Worm (Caenorhabditis elegans): ENCODE data around the gene T26A5.6.
A peak's percentile ranks its signal among the peaks of the same experiment; 100 is the strongest.

T26A5.6 gene

ce11 chrIII:6420995-6421404 lies 29.5 kb downstream of the T26A5.6 start (continued):
- TF ChIP-seq nhr-76 (tag; optimal IDR thresholded peaks at IDR 0.05) (no peak), rnt-1 (tag; optimal IDR thresholded peaks at IDR 0.05) (peak; percentile 92), vab-15 (tag; optimal IDR thresholded peaks at IDR 0.05) (peak; percentile 24), hpl-2 (GFP tag; optimal IDR thresholded peaks at IDR 0.05) (peak; percentile 22), nhr-77 (tag; optimal IDR thresholded peaks at IDR 0.05) (peak; percentile 60), zip-4 (GFP tag; optimal IDR thresholded peaks at IDR 0.05) (peak; percentile 77), C34B4.2 (tag; optimal IDR thresholded peaks at IDR 0.05) (peak; percentile 53), unc-30 (tag; optimal IDR thresholded peaks at IDR 0.05) (no peak), dsc-1 (tag; optimal IDR thresholded peaks at IDR 0.05) (peak; percentile 91), sox-4 (tag; optimal IDR thresholded peaks at IDR 0.05) (peak; percentile 80), C16A3.4 (tag; optimal IDR thresholded peaks at IDR 0.05) (no peak), skn-1 (tag; optimal IDR thresholded peaks at IDR 0.05) (peak; percentile 83), ceh-88 (GFP tag; IDR thresholded peaks at IDR 0.05) (peak; percentile 80), lir-3 (tag; optimal IDR thresholded peaks at IDR 0.05; ENCODE audit: poor library complexity) (peak; percentile 76), lin-15B (tag; optimal IDR thresholded peaks at IDR 0.05) (no peak), nhr-237 (tag; optimal IDR thresholded peaks at IDR 0.05) (peak; percentile 22), fkh-8 (tag; optimal IDR thresholded peaks at IDR 0.05) (peak; percentile 92), unc-86 (tag; optimal IDR thresholded peaks at IDR 0.05) (peak; percentile 93), sup-37 (GFP tag; optimal IDR thresholded peaks at IDR 0.05) (peak; percentile 77), pqm-1 (tag; optimal IDR thresholded peaks at IDR 0.05) (no peak), F16B12.6 (tag; optimal IDR thresholded peaks at IDR 0.05) (peak; percentile 31), pag-3 (tag; optimal IDR thresholded peaks at IDR 0.05; ENCODE audit: borderline replicate concordance, insufficient read depth) (no peak), snu-23 (GFP tag; optimal IDR thresholded peaks at IDR 0.05) (peak; percentile 95), nhr-71 (tag; optimal IDR thresholded peaks at IDR 0.05) (peak; percentile 99), lin-39 (tag; optimal IDR thresholded peaks at IDR 0.05) (peak; percentile 67), sptf-1 (tag; optimal IDR thresholded peaks at IDR 0.05) (no peak), C04F5.9 (tag; optimal IDR thresholded peaks at IDR 0.05) (peak; percentile 76), tbx-2 (tag; optimal IDR thresholded peaks at IDR 0.05) (peak; percentile 96), nhr-47 (tag; optimal IDR thresholded peaks at IDR 0.05) (peak; percentile 97), efl-3 (GFP tag; optimal IDR thresholded peaks at IDR 0.05) (peak; percentile 61), nhr-90 (tag; optimal IDR thresholded peaks at IDR 0.05; ENCODE audit: poor library complexity) (peak; percentile 98), nhr-11 (tag; optimal IDR thresholded peaks at IDR 0.05) (peak; percentile 85), ztf-11 (tag; optimal IDR thresholded peaks at IDR 0.05) (peak in 1 of 2 experiments; percentile 89), ets-5 (GFP tag; IDR thresholded peaks at IDR 0.05) (no peak), ceh-82 (tag; optimal IDR thresholded peaks at IDR 0.05) (peak; percentile 72 to 87 (median 81)), hlh-4 (tag; optimal IDR thresholded peaks at IDR 0.05) (peak; percentile 23), Y116A8C.19 (tag; optimal IDR thresholded peaks at IDR 0.05; ENCODE audit: borderline replicate concordance) (no peak), mef-2 (tag; optimal IDR thresholded peaks at IDR 0.05) (peak; percentile 69), jun-1 (tag; optimal IDR thresholded peaks at IDR 0.05) (peak; percentile 90), nhr-20 (tag; optimal IDR thresholded peaks at IDR 0.05) (peak; percentile 98), elt-2 (tag; optimal IDR thresholded peaks at IDR 0.05) (peak; percentile 95), nhr-19 (GFP tag; conservative IDR thresholded peaks at IDR 0.05) (peak; percentile 96), swsn-7 (tag; optimal IDR thresholded peaks at IDR 0.05) (peak; percentile 96), zag-1 (tag; optimal IDR thresholded peaks at IDR 0.05) (no peak), egl-13 (tag; optimal IDR thresholded peaks at IDR 0.05) (peak; percentile 87), mab-9 (GFP tag; IDR thresholded peaks at IDR 0.05) (peak; percentile 91)

Measured in whole organism, L1 larva.